Worm (Caenorhabditis elegans) whole organism, mixed stage, embryonic: ENCODE results near the gene hda-2.

ENCODE experiments used
- M03D4.4 ChIP-seq: sonication (generic microtip); optimal IDR thresholded peaks from 2 replicates; lab custom pipeline; 2017; ENCODE audit warnings: mild to moderate bottlenecking, missing genetic modification characterization, missing compliant biosample characterization
- bed-3 ChIP-seq: fragments of 200-800 bp; sonication (Bioruptor generic); optimal IDR thresholded peaks from 3 replicates; lab custom pipeline; 2018; ENCODE audit warnings: mild to moderate bottlenecking, missing genetic modification characterization, moderate library complexity, missing compliant biosample characterization
- blmp-1 ChIP-seq: fragments of 150-350 bp; optimal IDR thresholded peaks from 2 replicates; lab custom pipeline; 2014; ENCODE audit warnings: missing biosample characterization, missing genetic modification characterization
- ceh-39 ChIP-seq: fragments of 150-350 bp; optimal IDR thresholded peaks from 2 replicates; lab custom pipeline; 2014; ENCODE audit warnings: missing biosample characterization, missing genetic modification characterization
- ceh-43 ChIP-seq: fragments of 200-800 bp; sonication (Bioruptor generic); optimal IDR thresholded peaks from 2 replicates; lab custom pipeline; 2018; ENCODE audit warnings: mild to moderate bottlenecking, missing genetic modification characterization, moderate library complexity, missing compliant biosample characterization
- ceh-83 ChIP-seq: fragments of 200-800 bp; sonication (Bioruptor generic); optimal IDR thresholded peaks from 2 replicates; lab custom pipeline; 2018; ENCODE audit warnings: mild to moderate bottlenecking, missing genetic modification characterization, missing compliant biosample characterization
- ces-1 ChIP-seq: fragments of 150-350 bp; optimal IDR thresholded peaks from 2 replicates; lab custom pipeline; 2014; ENCODE audit warnings: missing biosample characterization, missing genetic modification reagents, missing genetic modification characterization
- cnd-1 ChIP-seq: fragments of 200-800 bp; sonication (Bioruptor generic); optimal IDR thresholded peaks from 2 replicates; lab custom pipeline; 2018; ENCODE audit warnings: mild to moderate bottlenecking, missing genetic modification characterization, missing compliant biosample characterization
- drap-1 ChIP-seq: fragments of 200-800 bp; sonication (Bioruptor generic); optimal IDR thresholded peaks from 3 replicates; lab custom pipeline; 2018; ENCODE audit warnings: mild to moderate bottlenecking, missing genetic modification characterization, missing compliant biosample characterization
- elt-1 ChIP-seq: sonication (generic microtip); optimal IDR thresholded peaks from 2 replicates; lab custom pipeline; 2017; ENCODE audit warnings: missing genetic modification characterization, mild to moderate bottlenecking, missing compliant biosample characterization, antibody characterized with exemption, moderate library complexity, borderline replicate concordance; ENCODE audit not compliant: insufficient read depth
- elt-3 ChIP-seq: fragments of 150-350 bp; optimal IDR thresholded peaks from 2 replicates; lab custom pipeline; 2014; ENCODE audit warnings: missing biosample characterization, missing genetic modification characterization
- flh-1 ChIP-seq: fragments of 200-800 bp; sonication (Bioruptor generic); optimal IDR thresholded peaks from 2 replicates; lab custom pipeline; 2018; ENCODE audit warnings: mild to moderate bottlenecking, missing genetic modification characterization, moderate library complexity, missing compliant biosample characterization
- ham-2 ChIP-seq: fragments of 200-800 bp; sonication (Bioruptor generic); optimal IDR thresholded peaks from 2 replicates; lab custom pipeline; 2018; ENCODE audit warnings: mild to moderate bottlenecking, missing genetic modification characterization, missing compliant biosample characterization
- hlh-1 ChIP-seq: fragments of 150-350 bp; optimal IDR thresholded peaks from 2 replicates; lab custom pipeline; 2014; ENCODE audit warnings: missing biosample characterization, missing genetic modification reagents, missing genetic modification characterization
- lin-13 ChIP-seq: fragments of 150-350 bp; optimal IDR thresholded peaks from 2 replicates; lab custom pipeline; 2014; ENCODE audit warnings: missing biosample characterization, missing genetic modification characterization
- lin-32 ChIP-seq: fragments of 200-800 bp; sonication (Bioruptor generic); optimal IDR thresholded peaks from 2 replicates; lab custom pipeline; 2018; ENCODE audit warnings: mild to moderate bottlenecking, missing genetic modification characterization, missing compliant biosample characterization
- lsy-2 ChIP-seq: fragments of 150-350 bp; optimal IDR thresholded peaks from 2 replicates; lab custom pipeline; 2014; ENCODE audit warnings: missing biosample characterization, missing genetic modification characterization
- mab-5 ChIP-seq: fragments of 150-350 bp; optimal IDR thresholded peaks from 2 replicates; lab custom pipeline; 2014; ENCODE audit warnings: missing biosample characterization, missing genetic modification characterization
- mep-1 ChIP-seq: fragments of 150-350 bp; optimal IDR thresholded peaks from 2 replicates; lab custom pipeline; 2017; ENCODE audit warnings: missing biosample characterization, missing genetic modification reagents, missing genetic modification characterization, inconsistent platforms
- mls-2 ChIP-seq: sonication (generic microtip); optimal IDR thresholded peaks from 2 replicates; lab custom pipeline; 2016; ENCODE audit warnings: mild to moderate bottlenecking, missing genetic modification characterization, moderate library complexity, missing compliant biosample characterization
- nhr-12 ChIP-seq: fragments of 150-350 bp; optimal IDR thresholded peaks from 2 replicates; lab custom pipeline; 2014; ENCODE audit warnings: missing biosample characterization, missing genetic modification characterization
- nhr-2 ChIP-seq: fragments of 150-350 bp; optimal IDR thresholded peaks from 2 replicates; lab custom pipeline; 2014; ENCODE audit warnings: missing biosample characterization, missing genetic modification characterization
- nhr-28 ChIP-seq: fragments of 150-350 bp; optimal IDR thresholded peaks from 2 replicates; lab custom pipeline; 2014; ENCODE audit warnings: missing biosample characterization, missing genetic modification characterization
- nhr-76 ChIP-seq: sonication (generic microtip); optimal IDR thresholded peaks from 2 replicates; lab custom pipeline; 2017; ENCODE audit warnings: missing biosample characterization, missing genetic modification characterization
- pha-4 ChIP-seq: fragments of 150-350 bp; optimal IDR thresholded peaks from 2 replicates; lab custom pipeline; 2018; ENCODE audit warnings: missing biosample characterization, missing genetic modification reagents, missing genetic modification characterization
- sem-2 ChIP-seq: fragments of 200-800 bp; sonication (Bioruptor generic); optimal IDR thresholded peaks from 2 replicates; lab custom pipeline; 2018; ENCODE audit warnings: mild to moderate bottlenecking, missing genetic modification characterization, missing compliant biosample characterization
- snpc-4 ChIP-seq: fragments of 150-350 bp; optimal IDR thresholded peaks from 2 replicates; lab custom pipeline; 2014; ENCODE audit warnings: missing biosample characterization, missing genetic modification characterization
- unc-120 ChIP-seq: sonication (generic microtip); optimal IDR thresholded peaks from 2 replicates; lab custom pipeline; 2017; ENCODE audit warnings: missing genetic modification characterization, missing compliant biosample characterization; ENCODE audit not compliant: poor library complexity, severe bottlenecking
- unc-39 ChIP-seq: fragments of 150-350 bp; optimal IDR thresholded peaks from 2 replicates; lab custom pipeline; 2014; ENCODE audit warnings: missing biosample characterization, missing genetic modification characterization
- unc-62 ChIP-seq: fragments of 150-350 bp; optimal IDR thresholded peaks from 2 replicates; lab custom pipeline; 2014; ENCODE audit warnings: missing biosample characterization, missing genetic modification reagents, missing genetic modification characterization
- zip-8 ChIP-seq: fragments of 150-350 bp; optimal IDR thresholded peaks from 2 replicates; lab custom pipeline; 2014; ENCODE audit warnings: missing biosample characterization, missing genetic modification characterization
- ztf-11 ChIP-seq: fragments of 150-350 bp; optimal IDR thresholded peaks from 2 replicates; lab custom pipeline; 2014; ENCODE audit warnings: missing biosample characterization, missing genetic modification characterization

hda-2 gene

DNA sequence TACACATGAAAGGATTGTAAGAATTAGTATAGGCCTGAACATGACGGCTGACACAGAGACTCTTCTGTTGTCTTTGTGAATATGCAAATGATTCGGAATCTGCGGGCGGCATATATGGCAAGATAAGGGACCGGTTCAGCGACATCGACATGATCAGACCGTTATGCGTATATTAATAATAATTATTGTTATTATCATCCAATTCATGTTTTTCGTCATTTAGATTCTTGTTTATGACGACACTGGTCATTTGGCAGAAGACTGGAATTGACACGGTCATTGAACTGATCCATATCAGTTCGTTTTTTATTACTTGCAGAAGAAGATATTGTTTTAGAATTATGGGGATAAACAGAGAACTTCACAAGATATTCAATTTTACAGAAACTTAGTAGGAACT, 28.1 kb upstream of the hda-2 start, which contains the start of gene mtre-1:
Gene mtre-1, minus strand, starts transcription at position 101 of the 400 bp plus-strand sequence.
- TF ChIP-seq elt-1 (tag; lab: Kevin White, UChicago): peak; percentile 41
- no peak for TF ChIP-seq bed-3

- TF ChIP-seq flh-1 (GFP tag; lab: Kevin White, UChicago): no peak
- no peak for TF ChIP-seq lsy-2
- TF ChIP-seq lin-32: no peak
- no peak for TF ChIP-seq bed-3
- no peak for TF ChIP-seq ceh-43 (GFP tag; lab: Kevin White, UChicago)
- TF ChIP-seq ztf-11 (tag; lab: Kevin White, UChicago): no peak
- no peak for TF ChIP-seq nhr-12
- no peak for TF ChIP-seq nhr-28 (tag; lab: Kevin White, UChicago)
- TF ChIP-seq mab-5: no peak
- TF ChIP-seq lin-13 (tag; lab: Kevin White, UChicago): no peak
- no peak for TF ChIP-seq pha-4 (tag; lab: Kevin White, UChicago)
- TF ChIP-seq mls-2: no peak
- TF ChIP-seq mep-1 (tag; lab: Kevin White, UChicago): no peak
- no peak for TF ChIP-seq unc-39 (tag; lab: Kevin White, UChicago)
- TF ChIP-seq ham-2 (GFP tag; lab: Kevin White, UChicago): no peak
- no peak for TF ChIP-seq ces-1
- no peak for TF ChIP-seq unc-120 (tag; lab: Kevin White, UChicago)
These were observed 24.9 kb upstream of the hda-2 start, which contains the start of gene apn-1 for ce11 chrII:8047264-8047663. apn-1 (plus strand) TSS chrII:8047564.

- TF ChIP-seq elt-3 (tag; lab: Kevin White, UChicago) (no peak), sem-2 (GFP tag; lab: Kevin White, UChicago) (no peak), ham-2 (GFP tag; lab: Kevin White, UChicago) (no peak), bed-3 (no peak), unc-62 (GFP tag; lab: Kevin White, UChicago) (no peak), drap-1 (no peak), hlh-1 (tag; lab: Kevin White, UChicago) (no peak), ceh-83 (no peak), mls-2 (no peak), M03D4.4 (tag; lab: Kevin White, UChicago) (no peak), lin-13 (tag; lab: Kevin White, UChicago) (no peak), lsy-2 (no peak), nhr-76 (tag; lab: Kevin White, UChicago) (no peak)
- TF ChIP-seq, all 35 proteins: peak for 0
These were observed 19.9 kb upstream of the hda-2 start, which contains the start of gene T05H10.1 for ce11 chrII:8042289-8042688. T05H10.1 (plus strand) TSS chrII:8042589.

- TF ChIP-seq lsy-2 (peak; percentile 33), ces-1 (peak; percentile 88), elt-3 (tag; lab: Kevin White, UChicago) (no peak), nhr-12 (no peak), lin-32 (no peak)
- TF ChIP-seq, all 35 proteins: peak for 2
These were observed 19.3 kb upstream of the hda-2 start for ce11 chrII:8041642-8042041.

DNA sequence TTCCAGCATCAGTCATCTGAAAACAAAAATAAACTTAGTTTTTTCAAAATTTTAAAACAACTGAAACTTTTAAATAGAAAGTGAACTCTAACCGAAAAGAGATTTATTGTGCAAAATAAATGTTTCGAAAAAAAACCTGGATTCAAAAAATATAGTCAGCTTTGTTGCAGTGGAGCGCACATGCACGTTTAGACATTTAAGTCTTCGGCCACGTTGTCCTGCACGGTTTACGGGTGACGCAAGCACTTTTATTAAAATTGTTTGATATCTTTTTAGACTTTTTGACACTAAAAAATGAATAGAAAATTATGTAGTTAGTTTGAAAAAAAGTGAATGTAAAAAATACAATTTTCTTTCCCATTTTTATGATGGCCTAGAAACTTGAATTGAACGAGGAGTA, 17.1 kb upstream of the hda-2 start, which contains the start of the genes ubh-4 and algn-6:
Gene ubh-4, minus strand, starts transcription at position 182 of the 400 bp plus-strand sequence.
Gene algn-6, plus strand, starts transcription at position 387 of the 400 bp plus-strand sequence.
- TF ChIP-seq nhr-12: no peak
- TF ChIP-seq unc-39 (tag; lab: Kevin White, UChicago): no peak
- TF ChIP-seq nhr-2 (tag; lab: Kevin White, UChicago): no peak
- no peak for TF ChIP-seq ham-2 (GFP tag; lab: Kevin White, UChicago)
- peak; percentile 90 for TF ChIP-seq lsy-2
- no peak for TF ChIP-seq mab-5
- no peak for TF ChIP-seq cnd-1 (tag; lab: Kevin White, UChicago)
- no peak for TF ChIP-seq lin-32
- TF ChIP-seq blmp-1 (tag; lab: Kevin White, UChicago): no peak
- no peak for TF ChIP-seq unc-62 (GFP tag; lab: Kevin White, UChicago)
- no peak for TF ChIP-seq ceh-83
- peak; percentile 59 for TF ChIP-seq mep-1 (tag; lab: Kevin White, UChicago)
- no peak for TF ChIP-seq drap-1
- TF ChIP-seq ces-1: no peak
- TF ChIP-seq bed-3: no peak
- TF ChIP-seq elt-3 (tag; lab: Kevin White, UChicago): no peak
- no peak for TF ChIP-seq zip-8 (tag; lab: Kevin White, UChicago)
- no peak for TF ChIP-seq snpc-4
- peak; percentile 16 for TF ChIP-seq ceh-39
- TF ChIP-seq, all 35 proteins: peak for 3
